Worm (Caenorhabditis elegans): Measurements from ENCODE around the gene nhr-163.

The nhr-163 gene

ce11 chrV:7003850-7004249 is 18.0 kb upstream of the nhr-163 start, which contains the start of gene srab-4 (continued):
- TF ChIP-seq C06A6.2 (GFP tag; conservative IDR thresholded peaks at IDR 0.05): no peak
- TF ChIP-seq bed-1 (GFP tag; IDR thresholded peaks at IDR 0.05): no peak
- no peak for TF ChIP-seq tlf-1 (GFP tag; optimal IDR thresholded peaks at IDR 0.05)
- no peak for TF ChIP-seq ZK185.1 (tag; optimal IDR thresholded peaks at IDR 0.05; ENCODE audit: poor library complexity, severe bottlenecking)
- no peak for TF ChIP-seq fkh-3 (tag; optimal IDR thresholded peaks at IDR 0.05)
- TF ChIP-seq atf-7 (tag; optimal IDR thresholded peaks at IDR 0.05): no peak

ce11 chrV:7000734-7001133 is 14.9 kb upstream of the nhr-163 start:
- TF ChIP-seq ztf-26 (tag; optimal IDR thresholded peaks at IDR 0.05): no peak
- no peak for TF ChIP-seq tbx-9 (tag; optimal IDR thresholded peaks at IDR 0.05; ENCODE audit: borderline replicate concordance)
- no peak for TF ChIP-seq tbp1 (GFP tag; optimal IDR thresholded peaks at IDR 0.05)
- TF ChIP-seq egl-18 (GFP tag; IDR thresholded peaks at IDR 0.05): no peak
- TF ChIP-seq lsl-1 (GFP tag; optimal IDR thresholded peaks at IDR 0.05): no peak
- TF ChIP-seq dpl-1 (GFP tag; optimal IDR thresholded peaks at IDR 0.05): no peak
- TF ChIP-seq ceh-27 (GFP tag; optimal IDR thresholded peaks at IDR 0.05): no peak

ce11 chrV:6998303-6998884 is 12.6 kb upstream of the nhr-163 start, which contains the start of gene nhr-42:
Gene nhr-42, plus strand, starts transcription at chrV:6998819.
- peak; percentile 55 for TF ChIP-seq nhr-80 (tag; optimal IDR thresholded peaks at IDR 0.05)
- TF ChIP-seq lir-1 (GFP tag; conservative IDR thresholded peaks at IDR 0.05): no peak
- TF ChIP-seq lsy-27 (tag; optimal IDR thresholded peaks at IDR 0.05; ENCODE audit: borderline replicate concordance, insufficient read depth): no peak
- TF ChIP-seq efl-1 (GFP tag; optimal IDR thresholded peaks at IDR 0.05): no peak
- TF ChIP-seq hmg-1.2 (GFP tag; IDR thresholded peaks at IDR 0.05): peak; percentile 37; the same call in 1 of the 2 replicates
- TF ChIP-seq lin-40 (tag; optimal IDR thresholded peaks at IDR 0.05): no peak
- TF ChIP-seq ztf-26 (tag; optimal IDR thresholded peaks at IDR 0.05): no peak
- TF ChIP-seq cebp-1 (GFP tag; IDR thresholded peaks at IDR 0.05): no peak
- peak; percentile 8 for TF ChIP-seq cebp-1 (tag; optimal IDR thresholded peaks at IDR 0.05)
- no peak for TF ChIP-seq Y53G8AR.9 (GFP tag; conservative IDR thresholded peaks at IDR 0.05)
- TF ChIP-seq akir-1 (GFP tag; optimal IDR thresholded peaks at IDR 0.05): no peak
- no peak for TF ChIP-seq ceh-100 (GFP tag; IDR thresholded peaks at IDR 0.05)
- TF ChIP-seq athp-1 (tag; optimal IDR thresholded peaks at IDR 0.05): no peak
- TF ChIP-seq B0336.3 (GFP tag; IDR thresholded peaks at IDR 0.05): no peak
- TF ChIP-seq dox-1 (GFP tag; IDR thresholded peaks at IDR 0.05): no peak
- TF ChIP-seq aptf-2 (GFP tag; conservative IDR thresholded peaks at IDR 0.05): no peak
- TF ChIP-seq fkh-3 (tag; optimal IDR thresholded peaks at IDR 0.05): no peak
- TF ChIP-seq pha-4 (tag; optimal IDR thresholded peaks at IDR 0.05): peak; percentile 72
- no peak for TF ChIP-seq repo-1 (tag; optimal IDR thresholded peaks at IDR 0.05)
- no peak for TF ChIP-seq zfh-2 (GFP tag; conservative IDR thresholded peaks at IDR 0.05)
- no peak for TF ChIP-seq snpc-4 (GFP tag; optimal IDR thresholded peaks at IDR 0.05)
- TF ChIP-seq snpc-4 (tag; optimal IDR thresholded peaks at IDR 0.05): no peak
- TF ChIP-seq nhr-90 (tag; optimal IDR thresholded peaks at IDR 0.05): no peak
- TF ChIP-seq ZK185.1 (tag; optimal IDR thresholded peaks at IDR 0.05; ENCODE audit: poor library complexity, severe bottlenecking): no peak
- no peak for TF ChIP-seq tbx-9 (tag; optimal IDR thresholded peaks at IDR 0.05; ENCODE audit: borderline replicate concordance)
- TF ChIP-seq ztf-28 (GFP tag; IDR thresholded peaks at IDR 0.05): no peak
- TF ChIP-seq atf-7 (tag; optimal IDR thresholded peaks at IDR 0.05): no peak
- no peak for TF ChIP-seq ztf-6 (GFP tag; IDR thresholded peaks at IDR 0.05)

Measured in whole organism, young adult.